In the genomic region with DNA sequence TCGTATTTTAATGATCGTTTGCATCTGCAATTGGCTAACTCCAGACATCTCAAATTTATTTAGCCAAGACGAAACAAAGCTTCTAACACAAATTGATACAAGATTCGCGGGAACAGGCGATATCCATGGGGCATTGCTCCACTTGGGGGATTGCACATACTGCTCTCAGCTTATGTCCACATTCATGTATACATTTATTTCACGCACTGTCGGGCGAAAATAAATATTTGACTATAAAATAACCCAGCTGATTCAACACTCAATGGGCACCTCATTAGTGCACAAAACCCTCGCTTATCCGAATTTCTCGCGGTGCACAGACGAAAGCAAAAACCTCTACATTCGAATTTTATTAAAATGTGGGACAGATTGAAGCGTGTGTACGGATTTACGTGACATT, we compare ENCODE assay signal across 1 fruit fly cellular context.
TF ChIP-seq lines count a peak whose summit lies in the region.

No protein-coding gene starts in this region.

TF ChIP-seq in whole organism, embryonic, 481 proteins besides CTCF, POLR2A, EP300 and RAD21 (continued from another document):
- TF ChIP-seq CG11504 (tag; optimal IDR thresholded peaks at IDR 0.05; lab: Kevin White, UChicago) (peak; percentile 46), toy (GFP tag; IDR thresholded peaks at IDR 0.05; lab: Robert Waterston, UW) (no peak), lab (GFP tag; optimal IDR thresholded peaks at IDR 0.05; lab: Kevin White, UChicago) (peak; percentile 72), sr (GFP tag; IDR thresholded peaks at IDR 0.05; lab: Robert Waterston, UW) (0 out of 3 replicates have a peak, but pooled peaks have one; percentile 23), MTF-1 (GFP tag; optimal IDR thresholded peaks at IDR 0.05; lab: Kevin White, UChicago; ENCODE audit: borderline replicate concordance) (peak; percentile 50), dpn (GFP tag; optimal IDR thresholded peaks at IDR 0.05; lab: Kevin White, UChicago) (peak in 1 of 2 experiments; percentile 20), ttk (GFP tag; IDR thresholded peaks at IDR 0.05; lab: Robert Waterston, UW) (0 out of 2 replicates have a peak, but pooled peaks have one; percentile 15), ara (GFP tag; IDR thresholded peaks at IDR 0.05; lab: Robert Waterston, UW) (0 out of 2 replicates have a peak, but pooled peaks have one; percentile 4), CG12219 (GFP tag; optimal IDR thresholded peaks at IDR 0.05; lab: Kevin White, UChicago) (peak; percentile 56), CG7839 (tag; optimal IDR thresholded peaks at IDR 0.05; lab: Kevin White, UChicago) (peak; percentile 16), amos (GFP tag; IDR thresholded peaks at IDR 0.05; lab: Robert Waterston, UW; ENCODE audit: partially characterized antibody) (no peak), pb (GFP tag; optimal IDR thresholded peaks at IDR 0.05; lab: Kevin White, UChicago) (no peak), HLHmδ (GFP tag; optimal IDR thresholded peaks at IDR 0.05; lab: Kevin White, UChicago) (peak; percentile 32), org-1 (GFP tag; optimal IDR thresholded peaks at IDR 0.05; lab: Kevin White, UChicago) (peak; percentile 9), kah (GFP tag; optimal IDR thresholded peaks at IDR 0.05; lab: Kevin White, UChicago) (peak; percentile 49), CG13424 (tag; optimal IDR thresholded peaks at IDR 0.05; lab: Kevin White, UChicago) (peak; percentile 48), CG4282 (GFP tag; optimal IDR thresholded peaks at IDR 0.05; lab: Kevin White, UChicago) (no peak), Deaf1 (tag; optimal IDR thresholded peaks at IDR 0.05; lab: Kevin White, UChicago) (no peak), Fer1 (GFP tag; optimal IDR thresholded peaks at IDR 0.05; lab: Kevin White, UChicago) (peak; percentile 52), CG18599 (GFP tag; optimal IDR thresholded peaks at IDR 0.05; lab: Kevin White, UChicago) (peak; percentile 42), CG3407 (GFP tag; optimal IDR thresholded peaks at IDR 0.05; lab: Kevin White, UChicago) (peak; percentile 31), CG18262 (tag; optimal IDR thresholded peaks at IDR 0.05; lab: Kevin White, UChicago) (peak; percentile 20), CG1529 (GFP tag; optimal IDR thresholded peaks at IDR 0.05; lab: Kevin White, UChicago) (peak; percentile 52), CG6254 (GFP tag; optimal IDR thresholded peaks at IDR 0.05; lab: Kevin White, UChicago) (no peak), CG8281 (tag; optimal IDR thresholded peaks at IDR 0.05; lab: Kevin White, UChicago) (peak; percentile 25), salm (tag; optimal IDR thresholded peaks at IDR 0.05; lab: Kevin White, UChicago) (peak; percentile 56), CG11695 (GFP tag; IDR thresholded peaks at IDR 0.05; lab: Robert Waterston, UW) (peak; percentile 63; the same call in 1 of the 3 replicates), Xrp1 (GFP tag; IDR thresholded peaks at IDR 0.05; lab: Robert Waterston, UW) (peak; percentile 63), CG6765 (GFP tag; optimal IDR thresholded peaks at IDR 0.05; lab: Kevin White, UChicago) (peak; percentile 24), Sox102F (GFP tag; optimal IDR thresholded peaks at IDR 0.05; lab: Kevin White, UChicago) (peak; percentile 45), D (optimal IDR thresholded peaks at IDR 0.05; lab: Kevin White, UChicago) (no peak), D (GFP tag; optimal IDR thresholded peaks at IDR 0.05; lab: Kevin White, UChicago) (peak; percentile 50), CG4617 (GFP tag; optimal IDR thresholded peaks at IDR 0.05; lab: Kevin White, UChicago; ENCODE audit: borderline replicate concordance) (no peak), tap (tag; optimal IDR thresholded peaks at IDR 0.05; lab: Kevin White, UChicago) (peak; percentile 15), CG4820 (GFP tag; optimal IDR thresholded peaks at IDR 0.05; lab: Kevin White, UChicago) (no peak), CG10959 (GFP tag; IDR thresholded peaks at IDR 0.05; lab: Robert Waterston, UW) (no peak), CG10274 (GFP tag; optimal IDR thresholded peaks at IDR 0.05; lab: Kevin White, UChicago) (peak; percentile 16), CG15601 (tag; optimal IDR thresholded peaks at IDR 0.05; lab: Kevin White, UChicago) (peak; percentile 12), CG10209 (GFP tag; optimal IDR thresholded peaks at IDR 0.05; lab: Kevin White, UChicago) (peak; percentile 26), MBD-R2 (GFP tag; IDR thresholded peaks at IDR 0.05; lab: Robert Waterston, UW) (no peak), CG17359 (tag; optimal IDR thresholded peaks at IDR 0.05; lab: Kevin White, UChicago) (peak; percentile 59)
